Worm (Caenorhabditis elegans) whole organism, midembryonic: Measurements from ENCODE around the gene F36H12.10.
"Not testable (repeated sequence)": the region's sequence is repeated elsewhere in the genome, so short reads cannot be mapped to it uniquely, and the experiment has no call there.

Experiments
- T22C8.4 ChIP-seq: fragments of 200-800 bp; sonication (Bioruptor generic); IDR thresholded peaks from 2 replicates; pipeline ENCODE4 v1.3.6; 2022; ENCODE audit warnings: missing genetic modification characterization, missing compliant biosample characterization
- cog-1 ChIP-seq: sonication (generic microtip); optimal IDR thresholded peaks from 2 replicates; lab custom pipeline; 2016; ENCODE audit warnings: missing genetic modification characterization, missing compliant biosample characterization
- flt-1 ChIP-seq: fragments of 200-800 bp; sonication (Bioruptor generic); IDR thresholded peaks from 2 replicates; pipeline ENCODE4 v1.3.6; 2022; ENCODE audit warnings: missing genetic modification characterization, missing compliant biosample characterization
- med-1 ChIP-seq: sonication (generic microtip); optimal IDR thresholded peaks from 2 replicates; lab custom pipeline; 2017; ENCODE audit warnings: missing genetic modification characterization, mild to moderate bottlenecking, missing compliant biosample characterization, antibody characterized with exemption, missing genetic modification reagents; ENCODE audit not compliant: insufficient read depth
- ref-1 ChIP-seq: fragments of 200-800 bp; sonication (Bioruptor generic); conservative IDR thresholded peaks from 2 replicates; pipeline ENCODE4 v1.3.6; 2022; ENCODE audit warnings: missing genetic modification reagents, missing genetic modification characterization, missing compliant biosample characterization
- tab-1 ChIP-seq: fragments of 200-800 bp; sonication (Bioruptor generic); IDR thresholded peaks from 2 replicates; pipeline ENCODE4 v1.3.6; 2022; ENCODE audit warnings: missing genetic modification characterization, missing compliant biosample characterization
- ztf-23 ChIP-seq: fragments of 200-800 bp; sonication (Bioruptor generic); IDR thresholded peaks from 2 replicates; pipeline ENCODE4 v1.3.6; 2022; ENCODE audit warnings: missing genetic modification reagents, missing genetic modification characterization, missing compliant biosample characterization
- ztf-29 ChIP-seq: fragments of 200-800 bp; sonication (Bioruptor generic); IDR thresholded peaks from 2 replicates; pipeline ENCODE4 v1.3.6; 2022; ENCODE audit warnings: missing genetic modification reagents, missing genetic modification characterization, missing compliant biosample characterization

DNA sequence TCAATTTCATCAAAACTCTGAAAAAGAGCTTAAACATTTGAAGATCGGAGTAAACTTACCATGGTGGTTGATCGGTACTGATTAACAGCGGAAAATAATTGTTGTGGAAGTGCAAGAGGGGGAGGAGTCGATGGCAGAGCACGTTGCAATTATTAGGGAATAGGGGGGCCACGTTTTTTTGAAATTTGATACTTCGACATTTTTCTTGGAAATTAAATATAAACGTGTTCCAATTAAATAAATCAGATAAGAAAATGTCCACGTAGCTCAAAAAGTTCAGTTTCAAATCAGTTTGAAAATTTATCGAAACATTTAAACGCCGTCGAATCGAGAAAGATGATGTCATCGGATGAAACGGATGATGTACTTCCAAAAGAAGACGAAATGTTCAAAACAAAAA, 2.2 kb upstream of the F36H12.10 start, which contains the start of gene F36H12.9:
- not testable (repeated sequence) for TF ChIP-seq med-1; tab-1; T22C8.4 (GFP tag; lab: Robert Waterston, UW); cog-1; flt-1 (GFP tag; lab: Robert Waterston, UW); ref-1 (GFP tag; lab: Robert Waterston, UW); ztf-23 (GFP tag; lab: Robert Waterston, UW); ztf-29 (GFP tag; lab: Robert Waterston, UW)
